Worm (Caenorhabditis elegans): ENCODE data around the gene H01G02.4.

- no peak for TF ChIP-seq ztf-11 (tag; optimal IDR thresholded peaks at IDR 0.05)
- TF ChIP-seq aly-2 (tag; optimal IDR thresholded peaks at IDR 0.05) = no peak
Observed at ce11 chrIV:11833456-11833855, 30.5 kb upstream of the H01G02.4 start, which contains the start of gene M117.4.

Data from whole organism, L2 larva.